Fruit fly (Drosophila melanogaster) whole organism, embryonic: Measurements from ENCODE around the gene r2d2.

Experiments used
- ATbp ChIP-seq: fragments of 200-800 bp; sonication (Bioruptor generic); optimal IDR thresholded peaks from 2 replicates; lab custom pipeline; 2017; ENCODE audit warnings: missing biosample characterization, mild to moderate bottlenecking, missing genetic modification characterization, missing genetic modification reagents
- Abd-B ChIP-seq: fragments of 200-800 bp; sonication (Bioruptor generic); optimal IDR thresholded peaks from 2 replicates; lab custom pipeline; 2018; ENCODE audit warnings: missing biosample characterization, mild to moderate bottlenecking, missing genetic modification characterization, moderate library complexity
- Atf6 ChIP-seq: fragments of 200-800 bp; sonication (Bioruptor generic); IDR thresholded peaks from 2 replicates; pipeline ENCODE4 v1.3.6; 2022; ENCODE audit warnings: missing biosample characterization, missing genetic modification characterization
- CG11085 ChIP-seq: fragments of 200-800 bp; sonication (Bioruptor generic); IDR thresholded peaks from 2 replicates; pipeline ENCODE4 v1.3.6; 2022; ENCODE audit warnings: missing biosample characterization, missing genetic modification characterization
- CG12155 ChIP-seq: fragments of 200-800 bp; sonication (Bioruptor generic); optimal IDR thresholded peaks from 3 replicates; lab custom pipeline; 2016; ENCODE audit warnings: missing biosample characterization, missing genetic modification characterization
- CG12659 ChIP-seq: fragments of 200-800 bp; sonication (Bioruptor generic); optimal IDR thresholded peaks from 3 replicates; lab custom pipeline; 2017; ENCODE audit warnings: mild to moderate bottlenecking, missing biosample characterization, missing genetic modification reagents, missing genetic modification characterization
- CG12942 ChIP-seq: fragments of 200-800 bp; sonication (Bioruptor generic); optimal IDR thresholded peaks from 3 replicates; lab custom pipeline; 2016; ENCODE audit warnings: missing biosample characterization, missing genetic modification characterization
- CG14050 ChIP-seq: fragments of 200-800 bp; sonication (Bioruptor generic); IDR thresholded peaks from 3 replicates; pipeline ENCODE4 v1.3.6; 2022; ENCODE audit warnings: missing biosample characterization, missing genetic modification characterization
- CG15479 ChIP-seq: fragments of 200-800 bp; sonication (Bioruptor generic); optimal IDR thresholded peaks from 3 replicates; lab custom pipeline; 2019; ENCODE audit warnings: missing biosample characterization, mild to moderate bottlenecking, missing genetic modification characterization, moderate library complexity
- CG16863 ChIP-seq: fragments of 200-800 bp; sonication (Bioruptor generic); optimal IDR thresholded peaks from 3 replicates; lab custom pipeline; 2016; ENCODE audit warnings: missing biosample characterization, missing genetic modification characterization
- CG17568 ChIP-seq: fragments of 200-800 bp; sonication (Bioruptor generic); optimal IDR thresholded peaks from 2 replicates; lab custom pipeline; 2018; ENCODE audit warnings: missing biosample characterization, mild to moderate bottlenecking, missing genetic modification characterization, moderate library complexity
- CG18262 ChIP-seq: fragments of 200-800 bp; optimal IDR thresholded peaks from 3 replicates; lab custom pipeline; 2019; ENCODE audit warnings: missing biosample characterization, mild to moderate bottlenecking, missing genetic modification characterization, moderate library complexity
- CG1832 ChIP-seq: fragments of 200-800 bp; sonication (Bioruptor generic); optimal IDR thresholded peaks from 2 replicates; lab custom pipeline; 2017; ENCODE audit warnings: missing biosample characterization, mild to moderate bottlenecking, missing genetic modification characterization, inconsistent platforms
- CG30020 ChIP-seq: fragments of 200-800 bp; optimal IDR thresholded peaks from 2 replicates; lab custom pipeline; 2019; ENCODE audit warnings: missing biosample characterization, mild to moderate bottlenecking, missing genetic modification characterization, moderate library complexity
- CG34376 ChIP-seq: fragments of 200-800 bp; sonication (Bioruptor generic); optimal IDR thresholded peaks from 2 replicates; lab custom pipeline; 2018; ENCODE audit warnings: missing biosample characterization, mild to moderate bottlenecking, missing genetic modification characterization
- CG34422 ChIP-seq: fragments of 200-800 bp; sonication (Bioruptor generic); IDR thresholded peaks from 3 replicates; pipeline ENCODE4 v1.3.6; 2022; ENCODE audit warnings: missing biosample characterization, missing genetic modification characterization
- CG3838 ChIP-seq: fragments of 200-800 bp; sonication (Bioruptor generic); optimal IDR thresholded peaks from 3 replicates; lab custom pipeline; 2016; ENCODE audit warnings: missing biosample characterization, missing genetic modification characterization
- CrebB ChIP-seq: fragments of 200-800 bp; sonication (Bioruptor generic); optimal IDR thresholded peaks from 3 replicates; lab custom pipeline; 2018; ENCODE audit warnings: missing biosample characterization, mild to moderate bottlenecking, missing genetic modification characterization
- D ChIP-seq, 2 experiments: fragments of 200-800 bp in 1 of 2; fragments of >200 bp in 1 of 2; sonication (Bioruptor generic) in 1 of 2; optimal IDR thresholded peaks; 2 replicates in 1 of 2; 3 replicates in 1 of 2; lab custom pipeline; 2017; ENCODE audit warnings: mild to moderate bottlenecking in 1 of 2, missing biosample characterization in 1 of 2, missing genetic modification characterization in 1 of 2, missing genetic modification reagents in 1 of 2
- D19A ChIP-seq: fragments of 200-800 bp; optimal IDR thresholded peaks from 3 replicates; lab custom pipeline; 2019; ENCODE audit warnings: missing biosample characterization, mild to moderate bottlenecking, missing genetic modification characterization, moderate library complexity
- Deaf1 ChIP-seq: fragments of 200-800 bp; optimal IDR thresholded peaks from 3 replicates; lab custom pipeline; 2019; ENCODE audit warnings: missing biosample characterization, mild to moderate bottlenecking, missing genetic modification characterization, moderate library complexity
- Dfd ChIP-seq, 2 experiments: fragments of >200 bp; optimal IDR thresholded peaks; 2 replicates each; lab custom pipeline; 2017; ENCODE audit warnings: missing biosample characterization in 2 of 2, missing genetic modification characterization in 2 of 2
- Dip2 ChIP-seq: fragments of 200-800 bp; sonication (Bioruptor generic); IDR thresholded peaks from 2 replicates; pipeline ENCODE4 v1.3.6; 2022; ENCODE audit warnings: missing biosample characterization, missing genetic modification characterization
- GATAe ChIP-seq: fragments of 200-800 bp; sonication (Bioruptor generic); conservative IDR thresholded peaks from 2 replicates; pipeline ENCODE4 v1.3.6; 2022; ENCODE audit warnings: missing biosample characterization, missing genetic modification characterization
- H2.0 ChIP-seq: fragments of 200-800 bp; sonication (Bioruptor generic); IDR thresholded peaks from 2 replicates; pipeline ENCODE4 v1.3.6; 2022; ENCODE audit warnings: missing biosample characterization, missing genetic modification characterization
- HLHmδ ChIP-seq: fragments of 200-800 bp; sonication (Bioruptor generic); optimal IDR thresholded peaks from 2 replicates; lab custom pipeline; 2018; ENCODE audit warnings: missing biosample characterization, mild to moderate bottlenecking, missing genetic modification characterization, moderate library complexity
- Lim3 ChIP-seq: fragments of 200-800 bp; sonication (Bioruptor generic); IDR thresholded peaks from 2 replicates; pipeline ENCODE4 v1.3.6; 2022; ENCODE audit warnings: missing biosample characterization, missing genetic modification characterization
- Poxn ChIP-seq: fragments of 200-800 bp; sonication (Bioruptor generic); IDR thresholded peaks from 2 replicates; pipeline ENCODE4 v1.3.6; 2022; ENCODE audit warnings: missing biosample characterization, missing genetic modification characterization
- TFAM ChIP-seq: fragments of 200-800 bp; sonication (Bioruptor generic); optimal IDR thresholded peaks from 2 replicates; lab custom pipeline; 2017; ENCODE audit warnings: missing biosample characterization, missing genetic modification characterization, inconsistent platforms
- Xbp1 ChIP-seq: fragments of 200-800 bp; sonication (Bioruptor generic); optimal IDR thresholded peaks from 3 replicates; lab custom pipeline; 2016; ENCODE audit warnings: missing biosample characterization, mild to moderate bottlenecking, missing genetic modification characterization
- ap ChIP-seq: fragments of 200-800 bp; sonication (Bioruptor generic); IDR thresholded peaks from 2 replicates; pipeline ENCODE4 v1.3.6; 2022; ENCODE audit warnings: missing biosample characterization, missing genetic modification characterization
- ash1 ChIP-seq: fragments of 200-800 bp; sonication (Bioruptor generic); optimal IDR thresholded peaks from 2 replicates; lab custom pipeline; 2018; ENCODE audit warnings: missing biosample characterization, mild to moderate bottlenecking, missing genetic modification characterization
- bab2 ChIP-seq: fragments of 200-800 bp; sonication (Bioruptor generic); optimal IDR thresholded peaks from 2 replicates; lab custom pipeline; 2016; ENCODE audit warnings: missing biosample characterization, missing genetic modification characterization
- da ChIP-seq: fragments of 200-800 bp; sonication (Bioruptor generic); optimal IDR thresholded peaks from 2 replicates; lab custom pipeline; 2016; ENCODE audit warnings: missing biosample characterization, missing genetic modification characterization
- dm ChIP-seq: fragments of 200-800 bp; sonication (Bioruptor generic); optimal IDR thresholded peaks from 3 replicates; lab custom pipeline; 2016; ENCODE audit warnings: missing biosample characterization, missing genetic modification characterization
- exex ChIP-seq: fragments of 200-800 bp; sonication (Bioruptor generic); optimal IDR thresholded peaks from 4 replicates; lab custom pipeline; 2018; ENCODE audit warnings: missing biosample characterization, mild to moderate bottlenecking, missing genetic modification characterization, moderate library complexity
- eyg ChIP-seq: fragments of 200-800 bp; sonication (Bioruptor generic); optimal IDR thresholded peaks from 3 replicates; lab custom pipeline; 2016; ENCODE audit warnings: missing biosample characterization, missing genetic modification characterization
- lov ChIP-seq, 2 experiments: fragments of 200-800 bp in 1 of 2; fragments of >200 bp in 1 of 2; sonication (Bioruptor generic) in 1 of 2; IDR thresholded peaks in 1 of 2; optimal IDR thresholded peaks in 1 of 2; 2 replicates in 1 of 2; 3 replicates in 1 of 2; pipeline versions ENCODE4 v1.3.6 to Lab custom; 2017 to 2022; ENCODE audit warnings: missing biosample characterization in 1 of 2, missing genetic modification characterization in 1 of 2
- maf-S ChIP-seq: fragments of 200-800 bp; sonication (Bioruptor generic); optimal IDR thresholded peaks from 2 replicates; lab custom pipeline; 2016; ENCODE audit warnings: missing biosample characterization, missing genetic modification characterization
- oc ChIP-seq: fragments of 200-800 bp; sonication (Bioruptor generic); optimal IDR thresholded peaks from 2 replicates; lab custom pipeline; 2018; ENCODE audit warnings: missing biosample characterization, mild to moderate bottlenecking, missing genetic modification characterization, moderate library complexity
- otp ChIP-seq: fragments of 200-800 bp; sonication (Bioruptor generic); IDR thresholded peaks from 3 replicates; pipeline ENCODE4, ENCODE4 v1.3.6; 2022; ENCODE audit warnings: missing biosample characterization, missing genetic modification characterization
- peb ChIP-seq: fragments of 200-800 bp; sonication (Bioruptor generic); IDR thresholded peaks from 2 replicates; pipeline ENCODE4 v1.3.6; 2022; ENCODE audit warnings: missing biosample characterization, missing genetic modification characterization
- pum ChIP-seq: fragments of 200-800 bp; sonication (Bioruptor generic); optimal IDR thresholded peaks from 2 replicates; lab custom pipeline; 2016; ENCODE audit warnings: missing biosample characterization, missing genetic modification characterization
- ro ChIP-seq: fragments of 200-800 bp; sonication (Bioruptor generic); IDR thresholded peaks from 2 replicates; pipeline ENCODE4 v1.3.6; 2022; ENCODE audit warnings: missing biosample characterization, missing genetic modification characterization
- sc ChIP-seq, 3 experiments: fragments of >200 bp in 2 of 3; fragments of 200-800 bp in 1 of 3; sonication (Bioruptor generic) in 1 of 3; optimal IDR thresholded peaks; 2 replicates in 2 of 3; 3 replicates in 1 of 3; lab custom pipeline; 2017; ENCODE audit warnings: mild to moderate bottlenecking in 1 of 3, missing biosample characterization in 1 of 3, missing genetic modification characterization in 1 of 3, missing genetic modification reagents in 1 of 3
- stwl ChIP-seq: fragments of 200-800 bp; sonication (Bioruptor generic); optimal IDR thresholded peaks from 3 replicates; lab custom pipeline; 2018; ENCODE audit warnings: missing biosample characterization, mild to moderate bottlenecking, missing genetic modification characterization, moderate library complexity
- tap ChIP-seq: fragments of 200-800 bp; optimal IDR thresholded peaks from 3 replicates; lab custom pipeline; 2019; ENCODE audit warnings: missing biosample characterization, mild to moderate bottlenecking, missing genetic modification characterization, moderate library complexity
- yki ChIP-seq: fragments of >200 bp; optimal IDR thresholded peaks from 3 replicates; lab custom pipeline; 2018
- zf30C ChIP-seq: fragments of 200-800 bp; sonication (Bioruptor generic); optimal IDR thresholded peaks from 3 replicates; lab custom pipeline; 2018; ENCODE audit warnings: missing biosample characterization, mild to moderate bottlenecking, missing genetic modification characterization

The r2d2 gene

DNA sequence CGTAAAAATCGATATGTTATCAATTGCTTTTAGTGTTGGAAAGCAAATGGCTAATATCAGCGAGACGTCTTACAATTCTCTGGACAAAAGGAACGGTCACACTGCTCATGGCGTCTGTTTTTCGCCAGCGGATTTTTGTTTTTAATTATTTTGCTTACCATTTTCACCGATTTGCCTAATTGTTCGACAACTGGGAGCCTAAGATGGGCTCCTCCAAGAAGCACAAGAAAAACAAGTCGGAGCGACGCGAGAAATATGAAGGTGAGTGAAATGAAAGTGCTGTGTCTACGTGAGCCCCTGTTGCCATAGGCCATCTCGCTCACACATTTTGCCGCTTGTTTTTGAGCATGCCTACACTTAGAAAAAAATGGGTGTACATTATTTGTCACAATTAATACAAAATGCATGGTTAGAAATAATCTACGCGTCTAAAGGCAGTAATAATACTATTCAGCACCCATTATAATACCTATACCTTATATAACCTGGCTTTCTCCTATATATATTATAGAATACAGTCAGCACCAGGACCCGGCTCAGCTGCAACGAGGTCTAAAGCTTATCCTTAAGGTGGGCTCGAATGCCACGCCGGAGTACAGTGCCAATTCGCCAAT is 17.1 kb upstream of the r2d2 start, which contains the start of gene Brd7-9 (continued):
- peak; percentile 79 for TF ChIP-seq ap (GFP tag; lab: Robert Waterston, UW)
- TF ChIP-seq ash1, result peak; percentile 10
- TF ChIP-seq bab2, result peak; percentile 70
- TF ChIP-seq CG16863 (GFP tag; lab: Kevin White, UChicago), result peak; percentile 49
- TF ChIP-seq CG1832 (GFP tag; lab: Kevin White, UChicago), result peak; percentile 62
- peak; percentile 49; the same call in 1 of the 2 replicates for TF ChIP-seq CG11085 (GFP tag; lab: Robert Waterston, UW)
- no peak for TF ChIP-seq Dip2 (GFP tag; lab: Robert Waterston, UW)
- TF ChIP-seq lov (optimal IDR thresholded peaks at IDR 0.05; lab: Kevin White, UChicago), result no peak
- TF ChIP-seq lov (GFP tag; IDR thresholded peaks at IDR 0.05; lab: Robert Waterston, UW), result peak; percentile 74; the same call in 2 of the 3 replicates
- TF ChIP-seq D19A (tag; lab: Kevin White, UChicago), result peak; percentile 58
- peak; percentile 50 for TF ChIP-seq eyg (GFP tag; lab: Kevin White, UChicago)
- TF ChIP-seq peb (GFP tag; lab: Robert Waterston, UW), result no peak
- TF ChIP-seq CG12155, result peak; percentile 98
- peak; percentile 78 for TF ChIP-seq Xbp1
- TF ChIP-seq Lim3 (GFP tag; lab: Robert Waterston, UW), result no peak
- peak; percentile 43 for TF ChIP-seq CG12942 (GFP tag; lab: Kevin White, UChicago)
- peak; percentile 25 for TF ChIP-seq maf-S
- peak; percentile 50 for TF ChIP-seq tap (tag; lab: Kevin White, UChicago)
- peak; percentile 38 for TF ChIP-seq CG34376
- TF ChIP-seq Poxn (GFP tag; lab: Robert Waterston, UW), result 0 out of 2 replicates have a peak, but pooled peaks have one; percentile 14
- no peak for TF ChIP-seq Dfd (GFP tag; optimal IDR thresholded peaks at IDR 0.05; lab: Kevin White, UChicago)
- no peak for TF ChIP-seq CG15479
- no peak for TF ChIP-seq oc (tag; lab: Kevin White, UChicago)
- no peak for TF ChIP-seq exex
- peak; percentile 40 for TF ChIP-seq CG17568 (GFP tag; lab: Kevin White, UChicago)
- TF ChIP-seq ATbp (GFP tag; lab: Kevin White, UChicago), result peak; percentile 79
- TF ChIP-seq TFAM, result no peak
- no peak for TF ChIP-seq HLHmδ (GFP tag; lab: Kevin White, UChicago)
- no peak for TF ChIP-seq da
- TF ChIP-seq D (optimal IDR thresholded peaks at IDR 0.05; lab: Kevin White, UChicago), result no peak
- peak; percentile 61 for TF ChIP-seq D (GFP tag; optimal IDR thresholded peaks at IDR 0.05; lab: Kevin White, UChicago)
- TF ChIP-seq CG3838 (GFP tag; lab: Kevin White, UChicago), result peak; percentile 44
- peak; percentile 77 for TF ChIP-seq otp (GFP tag; lab: Robert Waterston, UW)
- TF ChIP-seq CG30020, result peak; percentile 31
- peak; percentile 87 for TF ChIP-seq zf30C
- TF ChIP-seq CG14050 (GFP tag; lab: Robert Waterston, UW), result peak; percentile 77
- TF ChIP-seq CG18262 (tag; lab: Kevin White, UChicago), result peak; percentile 73
- peak; percentile 86 for TF ChIP-seq Atf6 (GFP tag; lab: Robert Waterston, UW)
- TF ChIP-seq dm (GFP tag; lab: Kevin White, UChicago), result peak; percentile 56
- no peak for TF ChIP-seq yki
- TF ChIP-seq pum (GFP tag; lab: Kevin White, UChicago), result peak; percentile 51
- TF ChIP-seq CG12659, result peak; percentile 62
- TF ChIP-seq CG34422 (GFP tag; lab: Robert Waterston, UW), result peak; percentile 95
- no peak for TF ChIP-seq Abd-B (GFP tag; lab: Kevin White, UChicago)
- TF ChIP-seq GATAe, result no peak; the same call in 1 of the 2 replicates
- no peak for TF ChIP-seq sc (optimal IDR thresholded peaks at IDR 0.05; lab: Kevin White, UChicago)
- peak; percentile 27 for TF ChIP-seq sc (GFP tag; optimal IDR thresholded peaks at IDR 0.05; lab: Kevin White, UChicago)
- peak; percentile 8 for TF ChIP-seq Deaf1 (tag; lab: Kevin White, UChicago)
- peak; percentile 88 for TF ChIP-seq stwl (tag; lab: Kevin White, UChicago)
- peak; percentile 12 for TF ChIP-seq CrebB (tag; lab: Kevin White, UChicago)
- peak; percentile 86 for TF ChIP-seq H2.0
- TF ChIP-seq ro (GFP tag; lab: Robert Waterston, UW), result no peak
